Worm (Caenorhabditis elegans): ENCODE data around the gene cyp-33C8.

Gene cyp-33C8

DNA sequence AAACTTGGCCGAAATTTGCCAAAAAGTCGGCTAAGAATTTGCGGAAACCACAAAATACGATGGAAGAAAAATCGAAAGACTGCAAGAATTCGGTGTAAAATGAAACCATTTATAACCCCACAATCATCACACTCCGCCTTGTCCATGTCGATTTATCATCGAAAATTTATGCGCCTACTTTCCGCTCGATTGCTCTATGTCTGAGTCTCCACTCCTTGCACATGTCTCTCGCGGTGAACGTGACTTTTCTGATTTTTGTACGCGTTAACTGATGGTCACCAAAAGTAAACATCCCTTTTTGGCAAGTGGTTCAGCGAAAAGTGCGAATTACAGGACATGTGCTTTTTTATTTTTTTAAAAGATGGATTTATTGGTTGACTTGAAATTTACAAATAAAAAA is 26.4 kb downstream of the cyp-33C8 start:
- TF ChIP-seq skn-1 (tag; optimal IDR thresholded peaks at IDR 0.05) (no peak), unc-130 (tag; optimal IDR thresholded peaks at IDR 0.05) (no peak), blmp-1 (tag; optimal IDR thresholded peaks at IDR 0.05) (peak; percentile 43), mdl-1 (tag; optimal IDR thresholded peaks at IDR 0.05) (peak in 1 of 2 experiments; percentile 28), fos-1 (tag; optimal IDR thresholded peaks at IDR 0.05) (no peak), elt-3 (tag; optimal IDR thresholded peaks at IDR 0.05) (peak in 1 of 6 experiments; percentile 12), ceh-90 (tag; optimal IDR thresholded peaks at IDR 0.05) (no peak), hlh-4 (tag; optimal IDR thresholded peaks at IDR 0.05) (no peak), elt-2 (tag; optimal IDR thresholded peaks at IDR 0.05) (peak; percentile 61), lin-39 (tag; optimal IDR thresholded peaks at IDR 0.05) (no peak), C16A3.4 (tag; optimal IDR thresholded peaks at IDR 0.05) (no peak), snu-23 (GFP tag; optimal IDR thresholded peaks at IDR 0.05) (peak; percentile 32), ces-1 (GFP tag; optimal IDR thresholded peaks at IDR 0.05) (no peak), lin-35 (GFP tag; optimal IDR thresholded peaks at IDR 0.05) (peak in 1 of 2 experiments; percentile 37), nhr-20 (tag; optimal IDR thresholded peaks at IDR 0.05) (peak; percentile 33), pax-3 (tag; optimal IDR thresholded peaks at IDR 0.05) (no peak), lin-14 (GFP tag; optimal IDR thresholded peaks at IDR 0.05) (peak; percentile 51), ceh-63 (GFP tag; optimal IDR thresholded peaks at IDR 0.05) (no peak), efl-1 (optimal IDR thresholded peaks at IDR 0.05) (no peak), efl-1 (GFP tag; optimal IDR thresholded peaks at IDR 0.05 in 1 of 2) (peak in 1 of 2 experiments; percentile 87), nhr-85 (tag) (peak; percentile 69), sup-37 (GFP tag; optimal IDR thresholded peaks at IDR 0.05) (no peak)

DNA sequence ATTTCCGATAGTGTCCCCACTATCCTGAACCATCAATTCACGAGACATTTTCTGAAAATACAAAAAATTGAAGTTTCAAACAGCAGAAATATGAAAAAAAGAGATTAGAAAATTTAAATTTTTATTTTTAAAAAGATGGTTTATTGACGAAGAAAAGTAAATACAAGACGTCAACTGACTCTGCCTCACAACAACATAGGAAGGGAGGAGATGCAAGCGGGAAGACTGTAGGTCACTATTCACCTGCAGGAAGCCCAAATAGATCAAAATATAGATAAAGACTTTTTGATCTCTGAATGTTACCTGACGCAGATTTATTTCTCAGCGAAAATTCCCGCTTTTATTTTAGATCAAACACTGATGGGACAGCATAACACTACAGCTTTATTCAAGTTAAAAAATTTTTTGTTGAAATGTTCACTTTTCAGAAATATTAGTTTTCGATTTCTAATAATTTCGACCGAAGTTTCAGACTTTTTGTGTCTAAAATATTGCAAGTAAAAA is 27.2 kb downstream of the cyp-33C8 start, which contains the start of gene cysl-3:
Gene cysl-3 (minus strand): TSS at position 51 of the 504 bp plus-strand sequence.
- TF ChIP-seq lin-13 (GFP tag; optimal IDR thresholded peaks at IDR 0.05) (no peak), nhr-71 (tag; optimal IDR thresholded peaks at IDR 0.05) (no peak), sup-37 (GFP tag; optimal IDR thresholded peaks at IDR 0.05) (no peak), nhr-47 (tag; optimal IDR thresholded peaks at IDR 0.05) (no peak), lin-35 (GFP tag; optimal IDR thresholded peaks at IDR 0.05) (no peak), dsc-1 (tag; optimal IDR thresholded peaks at IDR 0.05) (no peak), ceh-90 (tag; optimal IDR thresholded peaks at IDR 0.05) (no peak), ama-1 (optimal IDR thresholded peaks at IDR 0.05) (no peak), alr-1 (tag; optimal IDR thresholded peaks at IDR 0.05; ENCODE audit: borderline replicate concordance) (no peak)

DNA sequence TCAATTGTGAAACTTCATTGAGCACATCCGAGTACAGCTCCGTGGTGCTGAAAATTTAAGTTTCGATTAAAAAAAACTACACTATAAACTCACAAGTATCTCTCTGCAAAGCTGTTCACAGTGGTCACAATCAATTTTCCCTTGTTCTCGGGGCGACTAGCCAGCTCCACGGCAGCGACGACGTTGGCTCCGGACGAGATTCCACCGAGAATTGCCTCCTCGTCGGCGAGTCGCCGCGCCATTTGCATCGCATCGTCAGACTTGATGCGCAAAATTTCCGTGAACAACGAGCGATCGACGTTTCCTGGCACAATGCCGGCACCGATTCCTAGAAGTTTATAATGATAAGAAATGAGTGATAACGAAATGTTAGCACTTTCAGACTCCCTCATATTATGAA is 28.7 kb downstream of the cyp-33C8 start:
- TF ChIP-seq elt-2 (tag; optimal IDR thresholded peaks at IDR 0.05) = peak; percentile 14
- no peak for TF ChIP-seq xbp-1 (tag; optimal IDR thresholded peaks at IDR 0.05)

DNA sequence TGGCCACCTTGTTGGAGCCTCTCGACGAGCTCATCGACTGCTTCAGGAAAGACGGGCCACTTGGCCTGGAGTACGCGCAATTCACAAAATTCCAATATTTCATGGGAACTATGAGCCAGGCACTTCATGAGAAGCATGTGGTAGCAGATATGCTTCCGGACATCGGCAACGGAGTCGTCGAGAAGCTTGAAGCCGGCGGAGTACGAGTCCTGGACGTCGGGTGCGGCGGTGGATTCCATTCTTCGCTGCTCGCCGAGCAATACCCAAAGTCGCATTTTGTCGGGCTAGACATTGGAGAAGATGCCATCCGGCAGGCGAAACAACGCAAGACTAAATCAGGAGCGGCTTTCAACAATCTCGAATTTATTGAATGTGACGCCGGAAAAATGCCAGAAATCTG is 29.7 kb downstream of the cyp-33C8 start:
- TF ChIP-seq nhr-12 (tag; optimal IDR thresholded peaks at IDR 0.05) (no peak), nhr-47 (tag; optimal IDR thresholded peaks at IDR 0.05) (no peak), jun-1 (tag; optimal IDR thresholded peaks at IDR 0.05) (no peak), ceh-8 (GFP tag; optimal IDR thresholded peaks at IDR 0.05) (no peak), lin-15B (tag; optimal IDR thresholded peaks at IDR 0.05) (no peak), unc-30 (tag; optimal IDR thresholded peaks at IDR 0.05) (no peak), mef-2 (tag; optimal IDR thresholded peaks at IDR 0.05) (no peak)
